Worm (Caenorhabditis elegans) whole organism, late embryonic: ENCODE results near the gene calu-1.

Experiments used
- K02D7.2 ChIP-seq: sonication (generic microtip); optimal IDR thresholded peaks from 2 replicates; lab custom pipeline; 2017; ENCODE audit warnings: mild to moderate bottlenecking, missing genetic modification characterization, missing compliant biosample characterization
- K09A11.1 ChIP-seq: sonication (generic microtip); optimal IDR thresholded peaks from 2 replicates; lab custom pipeline; 2017; ENCODE audit warnings: antibody characterized with exemption, mild to moderate bottlenecking, missing genetic modification characterization, missing compliant biosample characterization; ENCODE audit not compliant: insufficient read depth
- T23F11.4 ChIP-seq: fragments of 200-800 bp; sonication (Bioruptor generic); optimal IDR thresholded peaks from 2 replicates; lab custom pipeline; 2018; ENCODE audit warnings: mild to moderate bottlenecking, missing genetic modification characterization, missing compliant biosample characterization
- Y22D7AL.16 ChIP-seq: sonication (generic microtip); optimal IDR thresholded peaks from 2 replicates; lab custom pipeline; 2016; ENCODE audit warnings: missing genetic modification characterization, missing compliant biosample characterization
- ceh-14 ChIP-seq: sonication (generic microtip); optimal IDR thresholded peaks from 2 replicates; lab custom pipeline; 2016; ENCODE audit warnings: missing genotype, missing genetic modification characterization, missing compliant biosample characterization
- ceh-18 ChIP-seq: sonication (generic microtip); optimal IDR thresholded peaks from 2 replicates; lab custom pipeline; 2016; ENCODE audit warnings: missing genetic modification characterization, missing compliant biosample characterization
- ceh-2 ChIP-seq: sonication (generic microtip); optimal IDR thresholded peaks from 2 replicates; lab custom pipeline; 2016; ENCODE audit warnings: missing genotype, missing genetic modification characterization, missing compliant biosample characterization
- ceh-22 ChIP-seq: sonication (generic microtip); optimal IDR thresholded peaks from 2 replicates; lab custom pipeline; 2017; ENCODE audit warnings: missing biosample characterization, missing genetic modification characterization
- ceh-30 ChIP-seq: fragments of 150-350 bp; optimal IDR thresholded peaks from 2 replicates; lab custom pipeline; 2014; ENCODE audit warnings: missing biosample characterization, missing genetic modification characterization
- ceh-34 ChIP-seq: sonication (generic microtip); optimal IDR thresholded peaks from 2 replicates; lab custom pipeline; 2016; ENCODE audit warnings: mild to moderate bottlenecking, missing genetic modification characterization, missing compliant biosample characterization
- ceh-45 ChIP-seq: fragments of 200-800 bp; sonication (Bioruptor generic); IDR thresholded peaks from 2 replicates; pipeline ENCODE4 v1.3.6; 2022; ENCODE audit warnings: missing genetic modification reagents, missing genetic modification characterization, missing compliant biosample characterization
- ceh-48 ChIP-seq: sonication (generic microtip); optimal IDR thresholded peaks from 2 replicates; lab custom pipeline; 2016; ENCODE audit warnings: missing genetic modification characterization, inconsistent platforms, missing compliant biosample characterization
- dmd-4 ChIP-seq: sonication (generic microtip); optimal IDR thresholded peaks from 2 replicates; lab custom pipeline; 2016; ENCODE audit warnings: borderline replicate concordance, missing genetic modification characterization, missing compliant biosample characterization
- elt-4 ChIP-seq: sonication (generic microtip); optimal IDR thresholded peaks from 2 replicates; lab custom pipeline; 2016; ENCODE audit warnings: missing genetic modification characterization, missing compliant biosample characterization
- ets-4 ChIP-seq: sonication (generic microtip); optimal IDR thresholded peaks from 2 replicates; lab custom pipeline; 2016; ENCODE audit warnings: missing genetic modification characterization, missing compliant biosample characterization
- hlh-15 ChIP-seq: sonication (generic microtip); optimal IDR thresholded peaks from 2 replicates; lab custom pipeline; 2016; ENCODE audit warnings: missing genetic modification characterization, missing compliant biosample characterization
- hlh-8 ChIP-seq: sonication (generic microtip); optimal IDR thresholded peaks from 2 replicates; lab custom pipeline; 2016; ENCODE audit warnings: missing genotype, missing genetic modification characterization, missing compliant biosample characterization
- lim-6 ChIP-seq: sonication (generic microtip); optimal IDR thresholded peaks from 2 replicates; lab custom pipeline; 2016; ENCODE audit warnings: missing genetic modification characterization, missing compliant biosample characterization
- mec-3 ChIP-seq: sonication (generic microtip); optimal IDR thresholded peaks from 2 replicates; lab custom pipeline; 2016; ENCODE audit warnings: borderline replicate concordance, missing genetic modification characterization, missing compliant biosample characterization
- nfya-1 ChIP-seq: sonication (generic microtip); optimal IDR thresholded peaks from 2 replicates; lab custom pipeline; 2017; ENCODE audit warnings: missing genetic modification characterization, mild to moderate bottlenecking, missing compliant biosample characterization, antibody characterized with exemption, moderate library complexity
- nhr-11 ChIP-seq: fragments of 150-350 bp; optimal IDR thresholded peaks from 2 replicates; lab custom pipeline; 2014; ENCODE audit warnings: missing biosample characterization, missing genetic modification characterization
- nhr-232 ChIP-seq: sonication (generic microtip); optimal IDR thresholded peaks from 2 replicates; lab custom pipeline; 2016; ENCODE audit warnings: missing genetic modification characterization, missing compliant biosample characterization
- odd-2 ChIP-seq: sonication (generic microtip); optimal IDR thresholded peaks from 2 replicates; lab custom pipeline; 2017; ENCODE audit warnings: antibody characterized with exemption, mild to moderate bottlenecking, missing genetic modification characterization, missing compliant biosample characterization
- pag-3 ChIP-seq: sonication (generic microtip); optimal IDR thresholded peaks from 2 replicates; lab custom pipeline; 2016; ENCODE audit warnings: missing compliant biosample characterization, missing genetic modification characterization, borderline replicate concordance
- pat-9 ChIP-seq: fragments of 200-800 bp; sonication (Bioruptor generic); optimal IDR thresholded peaks from 2 replicates; lab custom pipeline; 2018; ENCODE audit warnings: mild to moderate bottlenecking, missing genetic modification characterization, moderate library complexity, missing compliant biosample characterization
- pax-1 ChIP-seq: fragments of 150-350 bp; optimal IDR thresholded peaks from 2 replicates; lab custom pipeline; 2014; ENCODE audit warnings: missing biosample characterization, missing genetic modification characterization
- pqm-1 ChIP-seq: sonication (generic microtip); optimal IDR thresholded peaks from 2 replicates; lab custom pipeline; 2016; ENCODE audit warnings: missing genetic modification characterization, missing compliant biosample characterization
- pros-1 ChIP-seq: fragments of 150-350 bp; optimal IDR thresholded peaks from 2 replicates; lab custom pipeline; 2014; ENCODE audit warnings: missing biosample characterization, missing genetic modification reagents, missing genetic modification characterization
- ref-2 ChIP-seq: sonication (generic microtip); optimal IDR thresholded peaks from 2 replicates; lab custom pipeline; 2016; ENCODE audit warnings: missing genetic modification characterization, missing compliant biosample characterization
- rnt-1 ChIP-seq: sonication (generic microtip); optimal IDR thresholded peaks from 2 replicates; lab custom pipeline; 2016; ENCODE audit warnings: missing genetic modification characterization, missing compliant biosample characterization
- sox-2 ChIP-seq: fragments of 200-800 bp; sonication (Bioruptor generic); IDR thresholded peaks from 2 replicates; pipeline ENCODE4 v1.3.6; 2022; ENCODE audit warnings: missing genetic modification reagents, missing genetic modification characterization, missing compliant biosample characterization
- syd-9 ChIP-seq: sonication (generic microtip); optimal IDR thresholded peaks from 2 replicates; lab custom pipeline; 2016; ENCODE audit warnings: mild to moderate bottlenecking, missing genetic modification characterization, moderate library complexity, missing compliant biosample characterization
- tbx-2 ChIP-seq: sonication (generic microtip); optimal IDR thresholded peaks from 2 replicates; lab custom pipeline; 2016; ENCODE audit warnings: missing genetic modification characterization, missing compliant biosample characterization
- tbx-7 ChIP-seq: sonication (generic microtip); optimal IDR thresholded peaks from 2 replicates; lab custom pipeline; 2016; ENCODE audit warnings: missing genotype, missing genetic modification characterization, missing compliant biosample characterization
- ttx-3 ChIP-seq: sonication (generic microtip); optimal IDR thresholded peaks from 2 replicates; lab custom pipeline; 2016; ENCODE audit warnings: missing genetic modification reagents, missing genetic modification characterization, missing compliant biosample characterization
- unc-3 ChIP-seq, 2 experiments: fragments of 200-800 bp in 1 of 2; sonication (Bioruptor generic) in 1 of 2; sonication (generic microtip) in 1 of 2; conservative IDR thresholded peaks in 1 of 2; optimal IDR thresholded peaks in 1 of 2; 2 replicates each; pipeline versions ENCODE4 v1.3.6 to Lab custom; 2016 to 2022; ENCODE audit warnings: missing compliant biosample characterization in 2 of 2, missing genetic modification characterization in 2 of 2, missing genetic modification reagents in 1 of 2
- unc-55 ChIP-seq: sonication (generic microtip); optimal IDR thresholded peaks from 2 replicates; lab custom pipeline; 2017; ENCODE audit warnings: missing biosample characterization, missing genetic modification reagents, missing genetic modification characterization
- unc-86 ChIP-seq: sonication (generic microtip); optimal IDR thresholded peaks from 2 replicates; lab custom pipeline; 2016; ENCODE audit warnings: missing genetic modification characterization, missing compliant biosample characterization

calu-1 gene

ce11 chrX:4970863-4971345, at the start of gene calu-1:
Gene calu-1 (minus strand): TSS chrX:4970913.
- no peak for TF ChIP-seq K02D7.2
- TF ChIP-seq syd-9 (tag; lab: Kevin White, UChicago), result no peak
- no peak for TF ChIP-seq pros-1 (tag; lab: Kevin White, UChicago)
- TF ChIP-seq hlh-8 (tag; lab: Kevin White, UChicago), result no peak
- no peak for TF ChIP-seq dmd-4 (tag; lab: Kevin White, UChicago)
- no peak for TF ChIP-seq pqm-1
- TF ChIP-seq nhr-11 (tag; lab: Kevin White, UChicago), result no peak
- TF ChIP-seq ceh-48 (tag; lab: Kevin White, UChicago), result no peak
- no peak for TF ChIP-seq unc-3 (GFP tag; conservative IDR thresholded peaks at IDR 0.05; lab: Robert Waterston, UW)
- no peak for TF ChIP-seq unc-3 (tag; optimal IDR thresholded peaks at IDR 0.05; lab: Kevin White, UChicago)
- no peak for TF ChIP-seq odd-2 (tag; lab: Kevin White, UChicago)
- TF ChIP-seq pat-9, result no peak
- TF ChIP-seq nhr-232 (tag; lab: Kevin White, UChicago), result no peak
- no peak for TF ChIP-seq lim-6
- TF ChIP-seq ceh-45 (GFP tag; lab: Robert Waterston, UW), result no peak
- no peak for TF ChIP-seq ref-2 (tag; lab: Kevin White, UChicago)
- TF ChIP-seq tbx-2 (tag; lab: Kevin White, UChicago), result no peak

ce11 chrX:5018062-5018653, 47.4 kb upstream of the calu-1 start:
- peak; percentile 11 for TF ChIP-seq nfya-1 (tag; lab: Kevin White, UChicago)
- no peak for TF ChIP-seq ttx-3 (tag; lab: Kevin White, UChicago)
- peak; percentile 72 for TF ChIP-seq ceh-48 (tag; lab: Kevin White, UChicago)

ce11 chrX:5017591-5017990, 46.9 kb upstream of the calu-1 start, which contains the start of gene sek-3:
Gene sek-3 (plus strand): TSS chrX:5017891.
- TF ChIP-seq ceh-18 (tag; lab: Kevin White, UChicago), result no peak
- no peak for TF ChIP-seq unc-55 (GFP tag; lab: Kevin White, UChicago)
- TF ChIP-seq ceh-14 (tag; lab: Kevin White, UChicago), result no peak
- no peak for TF ChIP-seq ceh-22 (tag; lab: Kevin White, UChicago)
- no peak for TF ChIP-seq mec-3
- TF ChIP-seq ttx-3 (tag; lab: Kevin White, UChicago), result no peak
- TF ChIP-seq hlh-8 (tag; lab: Kevin White, UChicago), result no peak
- TF ChIP-seq ceh-2 (tag; lab: Kevin White, UChicago), result no peak
- TF ChIP-seq ceh-45 (GFP tag; lab: Robert Waterston, UW), result no peak
- no peak for TF ChIP-seq K09A11.1
- TF ChIP-seq ets-4 (tag; lab: Kevin White, UChicago), result no peak
- no peak for TF ChIP-seq odd-2 (tag; lab: Kevin White, UChicago)
- TF ChIP-seq lim-6, result no peak
- TF ChIP-seq, all 69 proteins: peak for 0

ce11 chrX:5015775-5016174, 45.1 kb upstream of the calu-1 start, which contains the start of gene ZC449.8:
Gene ZC449.8 (plus strand): TSS chrX:5016075.
- TF ChIP-seq odd-2 (tag; lab: Kevin White, UChicago), result no peak
- TF ChIP-seq ref-2 (tag; lab: Kevin White, UChicago), result no peak

- TF ChIP-seq K02D7.2, result no peak
- no peak for TF ChIP-seq nhr-11 (tag; lab: Kevin White, UChicago)
- no peak for TF ChIP-seq pag-3
- TF ChIP-seq elt-4 (tag; lab: Kevin White, UChicago), result no peak
Measured at ce11 chrX:5013826-5014225, 43.1 kb upstream of the calu-1 start, which contains the start of gene ZC449.7. Gene ZC449.7 (plus strand): TSS chrX:5014074.

ce11 chrX:5009000-5009399, 38.3 kb upstream of the calu-1 start, which contains the start of gene hsd-3:
Gene hsd-3 (plus strand): TSS chrX:5009300.
- TF ChIP-seq T23F11.4 (GFP tag; lab: Kevin White, UChicago) (no peak), ceh-34 (tag; lab: Kevin White, UChicago) (no peak), hlh-15 (no peak), ceh-30 (tag; lab: Kevin White, UChicago) (no peak), Y22D7AL.16 (no peak), elt-4 (tag; lab: Kevin White, UChicago) (no peak), pqm-1 (no peak), mec-3 (no peak), pag-3 (no peak), rnt-1 (tag; lab: Kevin White, UChicago) (no peak), pax-1 (tag; lab: Kevin White, UChicago) (no peak), unc-86 (tag; lab: Kevin White, UChicago) (no peak), nhr-11 (tag; lab: Kevin White, UChicago) (no peak), ceh-22 (tag; lab: Kevin White, UChicago) (no peak), sox-2 (GFP tag; lab: Robert Waterston, UW) (no peak), tbx-7 (no peak)
